Fruit fly (Drosophila melanogaster) whole organism, adult: Measurements from ENCODE around the gene LysX.

ENCODE experiments used
- Mnt ChIP-seq: fragments of 200-800 bp; sonication (Bioruptor generic); optimal IDR thresholded peaks from 2 replicates; lab custom pipeline; 2016; ENCODE audit warnings: missing biosample characterization, mild to moderate bottlenecking, missing genetic modification characterization
- bab1 ChIP-seq: fragments of 200-800 bp; sonication (Bioruptor generic); optimal IDR thresholded peaks from 3 replicates; lab custom pipeline; 2019; ENCODE audit warnings: missing biosample characterization, mild to moderate bottlenecking, missing genetic modification characterization, moderate library complexity
- kay ChIP-seq: fragments of 200-800 bp; sonication (Bioruptor generic); peaks from one replicate; lab custom pipeline; 2016; ENCODE audit warnings: missing biosample characterization, missing genetic modification characterization, borderline replicate concordance
- tj ChIP-seq: fragments of 200-800 bp; sonication (Bioruptor generic); optimal IDR thresholded peaks from 3 replicates; lab custom pipeline; 2017; ENCODE audit warnings: missing biosample characterization, mild to moderate bottlenecking, missing genetic modification characterization, moderate library complexity

DNA sequence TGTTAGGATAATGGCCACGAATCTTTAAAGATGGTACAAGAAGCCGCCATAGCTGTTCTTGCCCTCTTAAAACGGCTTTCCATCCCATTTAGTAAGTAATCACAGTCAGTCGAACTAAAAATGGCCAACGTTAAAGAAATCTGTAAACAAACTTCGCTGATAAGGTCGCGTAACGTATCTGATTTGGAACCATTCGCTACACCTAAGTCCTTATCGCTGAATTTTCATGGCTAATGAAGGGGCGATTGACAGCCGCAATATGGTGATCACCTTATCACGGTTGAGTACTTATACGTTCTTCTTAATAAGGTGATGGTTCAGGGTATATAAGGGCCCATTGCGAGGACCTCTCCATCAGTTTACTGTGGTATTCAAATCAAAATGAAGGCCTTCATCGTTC, 17.5 kb upstream of the LysX start, which contains the start of gene LysE:
- TF ChIP-seq Mnt (GFP tag; lab: Kevin White, UChicago) (no peak), bab1 (no peak), kay (no peak), tj (GFP tag; lab: Kevin White, UChicago) (no peak)
